Fruit fly (Drosophila melanogaster) whole organism, embryonic: ENCODE data around the gene Kpc1.

Source experiments
- Abd-B ChIP-seq: fragments of 200-800 bp; sonication (Bioruptor generic); optimal IDR thresholded peaks from 2 replicates; lab custom pipeline; 2018; ENCODE audit warnings: missing biosample characterization, mild to moderate bottlenecking, missing genetic modification characterization, moderate library complexity
- Asciz ChIP-seq: fragments of 200-800 bp; sonication (Bioruptor generic); optimal IDR thresholded peaks from 2 replicates; lab custom pipeline; 2017; ENCODE audit warnings: missing biosample characterization, mild to moderate bottlenecking, missing genetic modification characterization, missing genetic modification reagents
- Atf6 ChIP-seq: fragments of 200-800 bp; sonication (Bioruptor generic); IDR thresholded peaks from 2 replicates; pipeline ENCODE4 v1.3.6; 2022; ENCODE audit warnings: missing biosample characterization, missing genetic modification characterization
- CG10147 ChIP-seq: fragments of 200-800 bp; sonication (Bioruptor generic); optimal IDR thresholded peaks from 2 replicates; lab custom pipeline; 2019; ENCODE audit warnings: missing biosample characterization, mild to moderate bottlenecking, missing genetic modification characterization, moderate library complexity
- CG10274 ChIP-seq: fragments of 200-800 bp; sonication (Bioruptor generic); optimal IDR thresholded peaks from 3 replicates; lab custom pipeline; 2017; ENCODE audit warnings: missing biosample characterization, mild to moderate bottlenecking, missing genetic modification characterization
- CG10979 ChIP-seq: fragments of 200-800 bp; sonication (Bioruptor generic); optimal IDR thresholded peaks from 2 replicates; lab custom pipeline; 2018; ENCODE audit warnings: missing biosample characterization, mild to moderate bottlenecking, missing genetic modification characterization, moderate library complexity
- CG11456 ChIP-seq: fragments of 200-800 bp; sonication (Bioruptor generic); IDR thresholded peaks from 3 replicates; pipeline ENCODE4 v1.3.6; 2022; ENCODE audit warnings: missing biosample characterization, missing genetic modification characterization
- CG12155 ChIP-seq: fragments of 200-800 bp; sonication (Bioruptor generic); optimal IDR thresholded peaks from 3 replicates; lab custom pipeline; 2016; ENCODE audit warnings: missing biosample characterization, missing genetic modification characterization
- CG12219 ChIP-seq: fragments of 200-800 bp; sonication (Bioruptor generic); optimal IDR thresholded peaks from 3 replicates; lab custom pipeline; 2018; ENCODE audit warnings: missing biosample characterization, mild to moderate bottlenecking, missing genetic modification characterization
- CG15514 ChIP-seq: fragments of 200-800 bp; sonication (Bioruptor generic); optimal IDR thresholded peaks from 3 replicates; lab custom pipeline; 2017; ENCODE audit warnings: missing biosample characterization, missing genetic modification characterization, mild to moderate bottlenecking, moderate library complexity, missing genetic modification reagents
- CG2678 ChIP-seq: fragments of 200-800 bp; sonication (Bioruptor generic); optimal IDR thresholded peaks from 3 replicates; lab custom pipeline; 2019; ENCODE audit warnings: missing biosample characterization, mild to moderate bottlenecking, missing genetic modification characterization, moderate library complexity
- CG2875 ChIP-seq: fragments of 200-800 bp; sonication (Bioruptor generic); optimal IDR thresholded peaks from 2 replicates; lab custom pipeline; 2017; ENCODE audit warnings: missing biosample characterization, mild to moderate bottlenecking, missing genetic modification characterization, missing genetic modification reagents
- CG30403 ChIP-seq: fragments of 200-800 bp; sonication (Bioruptor generic); optimal IDR thresholded peaks from 3 replicates; lab custom pipeline; 2016; ENCODE audit warnings: missing biosample characterization, missing genetic modification characterization
- CG34224 ChIP-seq: fragments of 200-800 bp; sonication (Bioruptor generic); IDR thresholded peaks from 3 replicates; pipeline ENCODE4 v1.3.6; 2022; ENCODE audit warnings: missing biosample characterization, missing genetic modification characterization; ENCODE audit not compliant: partially characterized antibody
- CG3838 ChIP-seq: fragments of 200-800 bp; sonication (Bioruptor generic); optimal IDR thresholded peaks from 3 replicates; lab custom pipeline; 2016; ENCODE audit warnings: missing biosample characterization, missing genetic modification characterization
- CG3995 ChIP-seq: fragments of 200-800 bp; sonication (Bioruptor generic); optimal IDR thresholded peaks from 3 replicates; lab custom pipeline; 2016; ENCODE audit warnings: missing biosample characterization, missing genetic modification characterization
- CG4854 ChIP-seq: fragments of 200-800 bp; sonication (Bioruptor generic); optimal IDR thresholded peaks from 2 replicates; lab custom pipeline; 2016; ENCODE audit warnings: missing biosample characterization, missing genetic modification characterization, inconsistent platforms
- CG6175 ChIP-seq: fragments of 200-800 bp; sonication (Bioruptor generic); IDR thresholded peaks from 3 replicates; pipeline ENCODE4 v1.3.6; 2022; ENCODE audit warnings: missing biosample characterization, missing genetic modification characterization
- CG8388 ChIP-seq: fragments of 200-800 bp; sonication (Bioruptor generic); optimal IDR thresholded peaks from 2 replicates; lab custom pipeline; 2019; ENCODE audit warnings: missing biosample characterization, mild to moderate bottlenecking, missing genetic modification characterization, moderate library complexity
- CG8924 ChIP-seq: fragments of 200-800 bp; optimal IDR thresholded peaks from 3 replicates; lab custom pipeline; 2019; ENCODE audit warnings: missing biosample characterization, mild to moderate bottlenecking, missing genetic modification characterization, moderate library complexity
- D ChIP-seq, 2 experiments: fragments of 200-800 bp in 1 of 2; fragments of >200 bp in 1 of 2; sonication (Bioruptor generic) in 1 of 2; optimal IDR thresholded peaks; 2 replicates in 1 of 2; 3 replicates in 1 of 2; lab custom pipeline; 2017; ENCODE audit warnings: mild to moderate bottlenecking in 1 of 2, missing biosample characterization in 1 of 2, missing genetic modification characterization in 1 of 2, missing genetic modification reagents in 1 of 2
- Dfd ChIP-seq, 2 experiments: fragments of >200 bp; optimal IDR thresholded peaks; 2 replicates each; lab custom pipeline; 2017; ENCODE audit warnings: missing biosample characterization in 2 of 2, missing genetic modification characterization in 2 of 2
- ERR ChIP-seq: fragments of 200-800 bp; sonication (Bioruptor generic); optimal IDR thresholded peaks from 2 replicates; lab custom pipeline; 2016; ENCODE audit warnings: missing biosample characterization, missing genetic modification characterization
- GATAe ChIP-seq: fragments of 200-800 bp; sonication (Bioruptor generic); conservative IDR thresholded peaks from 2 replicates; pipeline ENCODE4 v1.3.6; 2022; ENCODE audit warnings: missing biosample characterization, missing genetic modification characterization
- Myb ChIP-seq: fragments of 200-800 bp; sonication (Bioruptor generic); optimal IDR thresholded peaks from 2 replicates; lab custom pipeline; 2016; ENCODE audit warnings: missing biosample characterization, missing genetic modification characterization
- Neu2 ChIP-seq: fragments of 200-800 bp; sonication (Bioruptor generic); optimal IDR thresholded peaks from 3 replicates; lab custom pipeline; 2016; ENCODE audit warnings: missing biosample characterization, missing genetic modification characterization, borderline replicate concordance
- PHDP ChIP-seq: fragments of 200-800 bp; sonication (Bioruptor generic); optimal IDR thresholded peaks from 3 replicates; lab custom pipeline; 2018; ENCODE audit warnings: missing biosample characterization, mild to moderate bottlenecking, missing genetic modification characterization, moderate library complexity
- Rfx ChIP-seq: fragments of 200-800 bp; sonication (Bioruptor generic); IDR thresholded peaks from 2 replicates; pipeline ENCODE4 v1.3.6; 2022; ENCODE audit warnings: missing biosample characterization, missing genetic modification characterization
- Side ChIP-seq: fragments of 200-800 bp; sonication (Bioruptor generic); optimal IDR thresholded peaks from 2 replicates; lab custom pipeline; 2016; ENCODE audit warnings: missing biosample characterization, missing genetic modification characterization
- Stat92E ChIP-seq, 3 experiments: fragments of >200 bp in 2 of 3; fragments of 200-800 bp in 1 of 3; sonication (Bioruptor generic) in 1 of 3; optimal IDR thresholded peaks; 2 replicates each; lab custom pipeline; 2017 to 2019; ENCODE audit warnings: missing biosample characterization in 3 of 3, missing genetic modification characterization in 3 of 3, mild to moderate bottlenecking in 1 of 3, moderate library complexity in 1 of 3
- ara ChIP-seq: fragments of 200-800 bp; sonication (Bioruptor generic); IDR thresholded peaks from 2 replicates; pipeline ENCODE4 v1.3.6; 2022; ENCODE audit warnings: missing biosample characterization, missing genetic modification characterization
- ci ChIP-seq: fragments of 200-800 bp; sonication (Bioruptor generic); IDR thresholded peaks from 3 replicates; pipeline ENCODE4 v1.3.6; 2022; ENCODE audit warnings: missing biosample characterization, missing genetic modification characterization
- crc ChIP-seq: fragments of 200-800 bp; sonication (Bioruptor generic); optimal IDR thresholded peaks from 2 replicates; lab custom pipeline; 2016; ENCODE audit warnings: missing biosample characterization, missing genetic modification characterization
- cwo ChIP-seq: fragments of 200-800 bp; sonication (Bioruptor generic); optimal IDR thresholded peaks from 3 replicates; lab custom pipeline; 2017; ENCODE audit warnings: missing biosample characterization, missing genetic modification characterization, mild to moderate bottlenecking, moderate library complexity, missing genetic modification reagents
- da ChIP-seq: fragments of 200-800 bp; sonication (Bioruptor generic); optimal IDR thresholded peaks from 2 replicates; lab custom pipeline; 2016; ENCODE audit warnings: missing biosample characterization, missing genetic modification characterization
- gcm ChIP-seq: fragments of 200-800 bp; sonication (Bioruptor generic); optimal IDR thresholded peaks from 2 replicates; lab custom pipeline; 2019; ENCODE audit warnings: missing biosample characterization, mild to moderate bottlenecking, missing genetic modification characterization, moderate library complexity
- gro ChIP-seq: fragments of 200-800 bp; sonication (Bioruptor generic); optimal IDR thresholded peaks from 2 replicates; lab custom pipeline; 2016; ENCODE audit warnings: missing biosample characterization, missing genetic modification characterization
- gt ChIP-seq: fragments of 200-800 bp; sonication (Bioruptor generic); IDR thresholded peaks from 2 replicates; pipeline ENCODE4 v1.3.6; 2022; ENCODE audit warnings: missing biosample characterization, missing genetic modification characterization
- her ChIP-seq: fragments of 200-800 bp; sonication (Bioruptor generic); optimal IDR thresholded peaks from 2 replicates; lab custom pipeline; 2016; ENCODE audit warnings: missing biosample characterization, missing genetic modification characterization
- jumu ChIP-seq: fragments of 200-800 bp; sonication (Bioruptor generic); optimal IDR thresholded peaks from 3 replicates; lab custom pipeline; 2016; ENCODE audit warnings: missing biosample characterization, missing genetic modification characterization
- p53 ChIP-seq: fragments of 200-800 bp; sonication (Bioruptor generic); optimal IDR thresholded peaks from 2 replicates; lab custom pipeline; 2016; ENCODE audit warnings: missing biosample characterization, missing genetic modification characterization
- peb ChIP-seq: fragments of 200-800 bp; sonication (Bioruptor generic); IDR thresholded peaks from 2 replicates; pipeline ENCODE4 v1.3.6; 2022; ENCODE audit warnings: missing biosample characterization, missing genetic modification characterization
- pum ChIP-seq: fragments of 200-800 bp; sonication (Bioruptor generic); optimal IDR thresholded peaks from 2 replicates; lab custom pipeline; 2016; ENCODE audit warnings: missing biosample characterization, missing genetic modification characterization
- row ChIP-seq: fragments of 200-800 bp; sonication (Bioruptor generic); IDR thresholded peaks from 3 replicates; pipeline ENCODE4 v1.3.6; 2022; ENCODE audit warnings: missing biosample characterization, missing genetic modification characterization
- slbo ChIP-seq: fragments of 200-800 bp; sonication (Bioruptor generic); IDR thresholded peaks from 2 replicates; pipeline ENCODE4 v1.3.6; 2022; ENCODE audit warnings: missing biosample characterization, missing genetic modification characterization
- slp2 ChIP-seq: fragments of 200-800 bp; sonication (Bioruptor generic); optimal IDR thresholded peaks from 2 replicates; lab custom pipeline; 2016; ENCODE audit warnings: missing biosample characterization, missing genetic modification characterization
- tio ChIP-seq: fragments of 200-800 bp; sonication (Bioruptor generic); optimal IDR thresholded peaks from 2 replicates; lab custom pipeline; 2017; ENCODE audit warnings: missing biosample characterization, missing genetic modification characterization, inconsistent platforms
- tll ChIP-seq, 2 experiments: fragments of 200-800 bp in 1 of 2; fragments of >200 bp in 1 of 2; sonication (Bioruptor generic) in 1 of 2; optimal IDR thresholded peaks; 2 replicates each; lab custom pipeline; 2017 to 2019; ENCODE audit warnings: missing biosample characterization in 2 of 2, missing genetic modification characterization in 2 of 2, mild to moderate bottlenecking in 1 of 2, moderate library complexity in 1 of 2
- tna ChIP-seq: fragments of 200-800 bp; sonication (Bioruptor generic); IDR thresholded peaks from 2 replicates; pipeline ENCODE4 v1.3.6; 2022; ENCODE audit warnings: missing biosample characterization, missing genetic modification characterization; ENCODE audit not compliant: partially characterized antibody
- tx ChIP-seq: fragments of 200-800 bp; sonication (Bioruptor generic); optimal IDR thresholded peaks from 2 replicates; lab custom pipeline; 2016; ENCODE audit warnings: missing biosample characterization, missing genetic modification characterization

Gene Kpc1

dm6 chr3R:15213362-15213989, 17.5 kb upstream of the Kpc1 start, which contains the start of the genes CG6654 and CG4210 (continued):
- TF ChIP-seq Abd-B (GFP tag; lab: Kevin White, UChicago) (no peak), ara (no peak), PHDP (tag; lab: Kevin White, UChicago) (peak; percentile 8), CG3838 (GFP tag; lab: Kevin White, UChicago) (no peak), CG6175 (GFP tag; lab: Robert Waterston, UW) (no peak), her (GFP tag; lab: Kevin White, UChicago) (no peak), CG10274 (no peak), ERR (GFP tag; lab: Kevin White, UChicago) (no peak), tx (no peak), CG12155 (GFP tag; lab: Kevin White, UChicago) (peak; percentile 21), crc (GFP tag; lab: Kevin White, UChicago) (no peak), Rfx (no peak), Stat92E (GFP tag; optimal IDR thresholded peaks at IDR 0.05; lab: Kevin White, UChicago) (peak in 1 of 3 experiments; percentile 63), cwo (GFP tag; lab: Kevin White, UChicago) (no peak), CG15514 (GFP tag; lab: Kevin White, UChicago) (peak; percentile 20), D (optimal IDR thresholded peaks at IDR 0.05; lab: Kevin White, UChicago) (no peak), D (GFP tag; optimal IDR thresholded peaks at IDR 0.05; lab: Kevin White, UChicago) (no peak), CG4854 (GFP tag; lab: Kevin White, UChicago) (no peak), GATAe (GFP tag; lab: Robert Waterston, UW) (no peak), ci (GFP tag; lab: Robert Waterston, UW) (no peak), CG8924 (tag; lab: Kevin White, UChicago) (peak; percentile 6), gro (peak; percentile 33), tio (GFP tag; lab: Kevin White, UChicago) (no peak), tna (GFP tag; lab: Robert Waterston, UW) (no peak), Myb (GFP tag; lab: Kevin White, UChicago) (peak; percentile 3), slp2 (GFP tag; lab: Kevin White, UChicago) (no peak), CG10147 (GFP tag; lab: Kevin White, UChicago) (no peak), jumu (GFP tag; lab: Kevin White, UChicago) (no peak), CG2678 (tag; lab: Kevin White, UChicago) (no peak), CG12219 (GFP tag; lab: Kevin White, UChicago) (no peak), CG10979 (tag; lab: Kevin White, UChicago) (peak; percentile 1), da (GFP tag; lab: Kevin White, UChicago) (no peak), CG8388 (GFP tag; lab: Kevin White, UChicago) (no peak), peb (GFP tag; lab: Robert Waterston, UW) (no peak), gt (GFP tag; lab: Robert Waterston, UW) (no peak), CG11456 (GFP tag; lab: Robert Waterston, UW) (no peak), Side (GFP tag; lab: Kevin White, UChicago) (no peak), Atf6 (no peak), pum (no peak), row (peak; percentile 71), Neu2 (no peak), tll (GFP tag; optimal IDR thresholded peaks at IDR 0.05; lab: Kevin White, UChicago) (no peak), slbo (GFP tag; lab: Robert Waterston, UW) (no peak), CG3995 (GFP tag; lab: Kevin White, UChicago) (peak; percentile 69), CG30403 (GFP tag; lab: Kevin White, UChicago) (no peak), Dfd (GFP tag; optimal IDR thresholded peaks at IDR 0.05; lab: Kevin White, UChicago) (no peak), gcm (GFP tag; lab: Kevin White, UChicago) (no peak), CG34224 (peak; percentile 77), p53 (GFP tag; lab: Kevin White, UChicago) (no peak), CG2875 (GFP tag; lab: Kevin White, UChicago) (no peak), Asciz (GFP tag; lab: Kevin White, UChicago) (peak; percentile 1)
